Worm (Caenorhabditis elegans) whole organism, midembryonic: ENCODE measurements around the gene srbc-55.

Experiments
- T22C8.4 ChIP-seq: fragments of 200-800 bp; sonication (Bioruptor generic); IDR thresholded peaks from 2 replicates; pipeline ENCODE4 v1.3.6; 2022; ENCODE audit warnings: missing genetic modification characterization, missing compliant biosample characterization
- cog-1 ChIP-seq: sonication (generic microtip); optimal IDR thresholded peaks from 2 replicates; lab custom pipeline; 2016; ENCODE audit warnings: missing genetic modification characterization, missing compliant biosample characterization
- flt-1 ChIP-seq: fragments of 200-800 bp; sonication (Bioruptor generic); IDR thresholded peaks from 2 replicates; pipeline ENCODE4 v1.3.6; 2022; ENCODE audit warnings: missing genetic modification characterization, missing compliant biosample characterization
- klf-2 ChIP-seq: fragments of 200-800 bp; sonication (Bioruptor generic); conservative IDR thresholded peaks from 2 replicates; pipeline ENCODE4 v1.3.6; 2022; ENCODE audit warnings: missing genetic modification reagents, missing genetic modification characterization, missing compliant biosample characterization
- med-1 ChIP-seq: sonication (generic microtip); optimal IDR thresholded peaks from 2 replicates; lab custom pipeline; 2017; ENCODE audit warnings: missing genetic modification characterization, mild to moderate bottlenecking, missing compliant biosample characterization, antibody characterized with exemption, missing genetic modification reagents; ENCODE audit not compliant: insufficient read depth
- tab-1 ChIP-seq: fragments of 200-800 bp; sonication (Bioruptor generic); IDR thresholded peaks from 2 replicates; pipeline ENCODE4 v1.3.6; 2022; ENCODE audit warnings: missing genetic modification characterization, missing compliant biosample characterization
- ztf-23 ChIP-seq: fragments of 200-800 bp; sonication (Bioruptor generic); IDR thresholded peaks from 2 replicates; pipeline ENCODE4 v1.3.6; 2022; ENCODE audit warnings: missing genetic modification reagents, missing genetic modification characterization, missing compliant biosample characterization
- ztf-29 ChIP-seq: fragments of 200-800 bp; sonication (Bioruptor generic); IDR thresholded peaks from 2 replicates; pipeline ENCODE4 v1.3.6; 2022; ENCODE audit warnings: missing genetic modification reagents, missing genetic modification characterization, missing compliant biosample characterization

DNA sequence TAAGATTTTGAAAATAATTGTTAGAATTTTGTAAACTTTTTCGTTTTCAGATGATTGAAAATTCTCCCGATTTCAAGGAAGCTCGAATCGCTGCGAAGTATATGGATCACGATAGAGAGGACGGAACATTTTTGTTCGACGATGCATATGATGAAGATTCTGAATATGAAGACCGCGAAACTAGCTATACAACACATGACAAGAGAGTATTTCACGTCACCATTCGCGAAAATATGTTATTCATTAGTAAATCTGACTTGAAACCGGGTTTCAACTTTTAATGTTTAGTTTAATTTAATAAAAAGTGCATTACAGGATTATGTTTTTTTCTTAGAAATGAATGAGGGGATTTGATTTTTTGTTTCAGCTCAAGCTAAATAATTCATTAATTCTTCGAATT is 40.5 kb upstream of the srbc-55 start, which contains the start of gene str-57:
- TF ChIP-seq ztf-29 (GFP tag; lab: Robert Waterston, UW) (no peak), flt-1 (GFP tag; lab: Robert Waterston, UW) (no peak), ztf-23 (GFP tag; lab: Robert Waterston, UW) (no peak), T22C8.4 (no peak), klf-2 (GFP tag; lab: Robert Waterston, UW) (no peak), tab-1 (GFP tag; lab: Robert Waterston, UW) (no peak), cog-1 (no peak), med-1 (GFP tag; lab: Kevin White, UChicago) (no peak)
